Fruit fly (Drosophila melanogaster): ENCODE data around the gene dUTPase.

dUTPase gene

DNA sequence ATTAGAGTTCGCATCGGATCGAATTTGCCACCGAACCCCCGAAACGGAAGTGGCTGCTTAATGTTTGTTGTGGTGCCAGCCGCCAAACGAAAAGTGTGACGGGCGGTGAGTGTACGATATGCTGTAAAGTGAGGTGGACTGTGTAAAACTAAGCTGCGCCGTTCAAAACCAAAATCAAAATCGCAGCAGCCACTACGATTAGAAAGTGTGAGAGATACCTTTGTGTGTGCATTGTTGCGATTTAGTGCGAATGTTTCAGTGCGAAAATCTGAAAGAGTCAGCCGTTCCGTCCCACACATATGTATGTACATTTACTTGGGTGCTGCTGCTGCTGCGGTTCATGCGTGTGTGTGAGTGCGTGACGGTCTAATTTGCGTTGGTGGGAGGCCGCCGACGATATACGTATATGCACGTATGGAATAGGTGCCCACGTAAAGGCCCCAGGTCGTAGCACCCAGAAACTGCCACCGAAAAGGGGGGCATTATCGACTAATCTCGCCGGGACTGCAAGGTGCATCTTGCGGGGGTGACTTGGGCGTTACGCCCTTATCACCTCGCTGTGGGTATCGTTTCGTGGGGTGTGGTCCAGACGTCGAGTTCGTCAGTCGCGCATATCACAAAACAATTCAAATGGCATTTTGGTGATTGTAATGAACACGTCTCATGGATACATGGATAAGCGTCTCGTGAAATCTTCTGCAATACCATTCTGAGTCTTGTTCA is 34.1 kb upstream of the dUTPase start:
- TF ChIP-seq Sin3A (optimal IDR thresholded peaks at IDR 0.05) (no peak), insv (optimal IDR thresholded peaks at IDR 0.05) (no peak), ttk (optimal IDR thresholded peaks at IDR 0.05) (no peak), h (optimal IDR thresholded peaks at IDR 0.05) (no peak)

DNA sequence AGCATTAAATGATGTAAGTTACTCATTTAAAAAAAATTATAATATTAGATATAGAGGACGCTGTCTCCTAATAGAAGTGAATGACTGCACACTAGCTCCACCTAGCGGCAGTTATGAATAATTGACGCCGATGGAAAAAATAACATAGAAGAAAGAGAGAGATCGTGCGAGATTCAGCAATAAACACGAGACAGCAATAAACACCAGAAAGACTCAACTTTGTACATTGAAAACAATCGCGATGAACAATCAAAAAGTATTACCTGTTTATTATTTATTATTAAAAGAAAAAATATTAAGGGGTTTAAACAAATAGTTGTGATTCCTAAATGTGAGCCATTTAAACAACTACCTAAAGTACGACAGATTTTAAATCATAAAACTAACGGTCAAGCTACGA is 25.0 kb upstream of the dUTPase start:
- TF ChIP-seq psq (optimal IDR thresholded peaks at IDR 0.05) (no peak), Sin3A (optimal IDR thresholded peaks at IDR 0.05) (no peak), ttk (optimal IDR thresholded peaks at IDR 0.05) (no peak), h (optimal IDR thresholded peaks at IDR 0.05) (no peak), insv (optimal IDR thresholded peaks at IDR 0.05) (no peak), Myc (optimal IDR thresholded peaks at IDR 0.05) (no peak)

DNA sequence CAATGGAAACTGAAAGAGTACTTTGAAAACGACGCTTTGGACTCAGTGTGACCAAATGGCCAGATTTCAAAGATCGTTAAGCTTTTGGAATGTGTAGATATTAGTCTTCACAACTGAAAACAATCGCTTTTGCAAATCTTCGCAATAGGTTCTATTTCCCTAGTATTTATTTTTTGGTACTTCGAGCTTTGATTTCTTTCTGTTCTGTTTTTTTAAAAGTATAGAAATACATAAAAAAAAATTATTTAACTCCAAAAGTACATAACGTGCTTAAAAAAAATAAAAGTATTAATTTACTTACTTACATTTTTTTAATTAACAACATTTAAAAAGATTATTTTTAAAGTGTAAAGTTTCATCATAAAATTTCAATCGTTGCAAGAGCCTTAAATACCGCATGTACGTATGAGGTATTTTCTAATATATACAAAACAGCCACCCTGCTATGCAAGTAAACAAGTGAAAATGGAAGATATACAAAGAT is 23.7 kb upstream of the dUTPase start, which contains the start of the genes piwi and CG12253:
Gene piwi, minus strand, starts transcription at position 51 of the 484 bp plus-strand sequence.
Gene CG12253, plus strand, starts transcription at position 437 of the 484 bp plus-strand sequence.
- TF ChIP-seq psq (optimal IDR thresholded peaks at IDR 0.05): no peak
- no peak for TF ChIP-seq ttk (optimal IDR thresholded peaks at IDR 0.05)
- TF ChIP-seq h (optimal IDR thresholded peaks at IDR 0.05): no peak
- no peak for TF ChIP-seq Myc (optimal IDR thresholded peaks at IDR 0.05)
- no peak for TF ChIP-seq Sin3A (optimal IDR thresholded peaks at IDR 0.05)
- no peak for TF ChIP-seq insv (optimal IDR thresholded peaks at IDR 0.05)

DNA sequence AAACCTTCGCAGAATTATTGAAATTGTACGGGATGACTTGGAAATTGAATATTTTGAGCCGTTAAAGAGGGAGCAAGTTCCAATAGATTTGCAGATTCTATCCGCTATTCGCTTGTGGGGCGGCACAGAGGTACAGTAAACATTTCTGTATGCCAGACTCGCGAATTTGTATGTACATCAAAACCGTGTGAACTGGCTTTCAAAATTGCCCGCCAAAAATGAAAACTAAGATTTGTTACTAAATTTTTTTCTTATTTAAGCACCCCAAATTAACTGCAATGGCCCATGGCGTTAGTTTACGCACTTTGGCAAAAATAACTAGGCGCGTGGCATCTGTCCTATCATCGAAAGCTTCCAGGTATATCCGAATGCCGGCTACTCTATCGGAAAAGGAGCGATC is 23.1 kb upstream of the dUTPase start:
- TF ChIP-seq ttk (optimal IDR thresholded peaks at IDR 0.05) (no peak), Sin3A (optimal IDR thresholded peaks at IDR 0.05) (no peak), h (optimal IDR thresholded peaks at IDR 0.05) (no peak), insv (optimal IDR thresholded peaks at IDR 0.05) (no peak), psq (optimal IDR thresholded peaks at IDR 0.05) (no peak), Myc (optimal IDR thresholded peaks at IDR 0.05) (no peak)

DNA sequence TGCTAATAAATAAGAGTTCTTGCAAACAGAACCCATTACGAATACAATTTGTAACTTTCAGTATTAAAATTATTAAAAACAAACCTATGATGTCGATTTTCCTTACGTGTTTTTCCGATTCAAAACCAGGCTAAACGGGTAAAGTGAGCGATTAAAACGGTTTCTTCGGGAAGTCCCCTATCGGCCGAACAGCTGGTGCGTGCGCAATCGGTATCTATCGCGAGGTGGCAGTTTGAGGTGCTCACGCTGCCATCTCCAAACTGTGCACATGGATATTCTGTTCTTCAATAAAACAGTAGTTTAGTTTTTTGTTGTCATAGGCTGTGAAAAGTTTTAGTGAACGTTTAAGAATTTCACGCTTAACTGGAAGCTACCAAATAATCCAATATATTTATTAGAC is 21.9 kb upstream of the dUTPase start, which contains the start of gene TTLL4A:
Gene TTLL4A, plus strand, starts transcription at position 240 of the 400 bp plus-strand sequence.
- no peak for TF ChIP-seq ttk (optimal IDR thresholded peaks at IDR 0.05)
- no peak for TF ChIP-seq h (optimal IDR thresholded peaks at IDR 0.05)
- no peak for TF ChIP-seq insv (optimal IDR thresholded peaks at IDR 0.05)
- TF ChIP-seq Myc (optimal IDR thresholded peaks at IDR 0.05): no peak
- no peak for TF ChIP-seq psq (optimal IDR thresholded peaks at IDR 0.05)
- TF ChIP-seq Sin3A (optimal IDR thresholded peaks at IDR 0.05): no peak

DNA sequence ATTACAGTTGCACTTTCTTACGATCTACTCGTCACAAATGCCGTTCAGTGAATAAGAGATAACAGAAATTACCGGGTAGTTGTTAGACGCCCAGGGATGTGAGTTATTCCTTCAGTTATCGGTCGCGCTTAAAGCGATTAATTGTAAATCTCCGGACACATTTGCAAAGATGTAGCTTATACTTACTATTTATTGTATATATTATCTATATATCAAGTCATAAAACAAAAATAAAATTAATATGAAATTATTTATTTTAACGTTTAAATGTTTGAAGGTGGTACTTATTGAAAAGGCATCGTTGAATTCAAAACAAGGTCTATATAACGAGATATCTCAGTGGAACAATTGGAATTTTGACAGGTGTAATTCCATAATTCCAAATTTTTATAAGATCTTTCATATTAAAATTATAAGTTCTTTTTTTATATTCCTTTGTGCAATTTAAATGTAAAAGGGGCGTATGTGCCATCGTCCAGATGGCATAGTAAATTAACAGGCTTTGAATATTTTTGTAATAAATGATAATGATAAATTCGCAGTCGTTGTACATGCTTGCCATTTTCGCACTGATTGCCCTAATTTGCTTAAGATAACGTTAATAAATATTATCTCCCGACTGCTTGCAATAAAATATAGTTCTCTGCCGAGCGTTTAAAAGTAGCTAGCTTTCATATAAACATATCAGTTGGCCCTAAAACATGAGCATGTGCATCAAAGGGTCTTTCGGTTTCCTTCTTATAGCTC is 9.6 kb upstream of the dUTPase start, which contains the start of the genes aub and lectin-33A:
Gene aub, minus strand, starts transcription at position 101 of the 747 bp plus-strand sequence.
Gene lectin-33A, plus strand, starts transcription at position 697 of the 747 bp plus-strand sequence.
- TF ChIP-seq Myc (optimal IDR thresholded peaks at IDR 0.05) (no peak), Sin3A (optimal IDR thresholded peaks at IDR 0.05) (no peak)

DNA sequence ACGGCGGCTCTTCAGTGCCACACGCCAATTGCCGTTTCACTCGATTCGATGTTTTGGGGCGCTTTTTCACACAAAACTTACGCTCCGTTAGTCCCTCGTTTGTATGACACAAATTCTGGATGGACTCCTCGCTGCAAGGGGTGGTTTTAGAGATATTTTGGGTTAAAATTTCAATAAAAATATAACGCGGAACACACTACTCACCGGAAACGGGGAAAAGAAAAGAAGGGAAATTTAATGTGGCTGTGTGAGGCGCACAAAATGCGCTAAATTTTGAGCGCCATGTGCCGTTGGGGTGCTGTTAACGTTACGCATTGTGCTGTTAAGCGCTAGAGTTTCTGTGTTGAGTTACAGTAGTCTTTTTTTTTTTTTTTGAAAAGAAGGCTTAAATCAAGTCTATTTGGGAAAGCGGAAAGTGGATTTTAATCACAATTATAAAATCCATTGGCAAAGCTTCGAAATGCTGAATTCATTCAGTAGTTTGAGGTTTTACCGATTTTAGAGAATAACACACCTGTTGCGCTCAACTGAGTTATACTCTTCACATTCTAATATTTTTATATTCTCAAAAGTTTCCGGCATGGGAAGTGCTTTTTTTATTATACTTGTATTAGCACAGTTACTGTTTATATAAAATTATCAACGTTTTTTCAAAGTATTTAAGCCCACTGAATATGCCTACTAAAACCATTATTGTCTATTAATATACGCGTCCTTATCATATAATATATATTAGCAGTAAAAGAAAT is 7.0 kb upstream of the dUTPase start, which contains the start of gene RpL9:
Gene RpL9, minus strand, starts transcription at position 265 of the 749 bp plus-strand sequence.
- TF ChIP-seq insv (optimal IDR thresholded peaks at IDR 0.05) (no peak), h (optimal IDR thresholded peaks at IDR 0.05) (no peak), Sin3A (optimal IDR thresholded peaks at IDR 0.05) (no peak)

DNA sequence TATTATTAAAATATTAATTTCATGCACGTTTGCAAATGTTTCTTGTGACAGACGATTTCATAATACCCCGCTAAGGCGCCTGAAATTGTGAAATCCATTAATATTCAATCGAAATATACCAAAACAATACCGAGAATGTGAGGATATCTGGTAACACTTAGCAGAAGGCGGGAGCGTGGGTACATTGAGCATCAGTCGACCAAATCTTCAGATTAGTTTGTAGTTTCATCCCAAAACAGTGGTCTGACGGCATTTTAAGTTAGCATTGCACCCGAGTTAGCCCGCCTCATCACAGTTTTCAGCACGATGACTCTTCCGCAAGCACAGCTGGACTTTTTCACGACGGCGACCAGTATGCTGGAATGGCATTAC is 6.5 kb upstream of the dUTPase start, which contains the start of gene Nup154:
Gene Nup154, plus strand, starts transcription at position 147 of the 372 bp plus-strand sequence.
- no peak for TF ChIP-seq h (optimal IDR thresholded peaks at IDR 0.05)

DNA sequence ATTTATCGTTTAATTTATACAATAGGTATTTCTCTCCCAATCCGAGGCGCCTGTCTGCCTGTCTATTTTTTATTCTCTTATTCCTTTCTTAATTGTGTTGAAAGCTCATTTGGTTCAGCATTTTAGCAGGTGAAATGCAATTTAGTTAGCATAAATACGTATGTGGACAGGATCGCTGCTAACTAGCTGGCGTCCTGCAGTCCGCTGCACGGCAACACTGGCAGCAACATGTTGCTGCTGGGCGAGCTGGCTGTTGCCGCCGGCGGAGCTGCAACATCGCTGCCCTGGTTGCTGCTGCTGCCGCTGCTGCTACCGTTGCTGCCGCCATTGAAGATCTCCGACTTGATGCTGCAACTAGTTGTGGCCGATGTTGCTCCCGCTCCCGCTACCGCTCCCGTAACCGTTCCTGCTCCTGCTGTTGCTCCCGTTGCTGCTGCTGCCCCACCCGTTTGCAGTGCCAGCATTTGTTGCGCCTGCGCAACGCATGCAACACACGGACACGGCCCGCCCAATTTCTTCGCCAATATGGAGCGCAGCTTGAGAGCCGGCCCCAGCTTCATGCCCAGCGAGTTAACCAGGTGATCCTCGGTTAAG is 3.0 kb downstream of the dUTPase start:
- no peak for TF ChIP-seq h (optimal IDR thresholded peaks at IDR 0.05)
- TF ChIP-seq insv (optimal IDR thresholded peaks at IDR 0.05): no peak
- no peak for TF ChIP-seq Sin3A (optimal IDR thresholded peaks at IDR 0.05)
- no peak for TF ChIP-seq Myc (optimal IDR thresholded peaks at IDR 0.05)
- TF ChIP-seq psq (optimal IDR thresholded peaks at IDR 0.05): no peak
- TF ChIP-seq ttk (optimal IDR thresholded peaks at IDR 0.05): no peak

DNA sequence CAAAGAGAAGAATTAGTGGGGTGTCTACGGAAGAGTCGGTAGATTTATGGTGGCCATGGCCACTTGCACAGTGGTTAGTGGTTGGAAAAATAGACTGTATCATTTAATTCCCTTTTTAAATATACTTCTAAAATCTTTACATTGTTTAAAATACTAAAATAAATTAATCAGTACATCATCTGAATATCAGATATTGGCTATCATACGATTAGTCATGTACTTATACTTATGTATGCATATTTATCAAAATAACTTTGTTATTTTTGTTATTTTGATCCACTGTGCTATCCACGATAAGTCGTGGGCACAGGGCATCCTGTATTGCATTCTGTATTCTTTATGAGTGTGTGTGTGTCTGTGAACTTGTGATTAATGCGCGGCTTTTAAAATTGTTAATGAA is 3.6 kb downstream of the dUTPase start:
- no peak for TF ChIP-seq insv (optimal IDR thresholded peaks at IDR 0.05)
- TF ChIP-seq Myc (optimal IDR thresholded peaks at IDR 0.05): no peak
- no peak for TF ChIP-seq ttk (optimal IDR thresholded peaks at IDR 0.05)
- no peak for TF ChIP-seq psq (optimal IDR thresholded peaks at IDR 0.05)
- no peak for TF ChIP-seq h (optimal IDR thresholded peaks at IDR 0.05)
- TF ChIP-seq Sin3A (optimal IDR thresholded peaks at IDR 0.05): no peak

DNA sequence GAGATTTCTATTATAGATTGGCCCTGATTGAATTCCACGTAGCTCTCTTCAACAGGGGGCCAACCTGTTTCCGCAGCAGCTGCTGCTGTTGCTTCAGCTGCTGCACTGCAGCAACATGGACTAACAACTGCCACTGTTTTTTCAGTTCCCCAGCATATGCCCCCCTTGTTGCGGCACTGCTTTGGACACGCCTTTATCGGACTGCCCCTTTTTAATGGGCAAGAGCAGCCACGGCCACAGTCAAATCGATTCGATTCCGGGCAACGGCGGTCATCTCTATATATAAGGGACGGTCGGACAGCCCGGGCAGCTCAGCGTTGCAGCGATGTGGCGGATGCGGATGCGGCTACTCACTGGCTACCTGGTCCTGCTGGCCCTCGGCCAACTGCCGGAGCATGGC is 4.2 kb downstream of the dUTPase start, which contains the start of gene Acp32CD:
Gene Acp32CD, plus strand, starts transcription at position 301 of the 400 bp plus-strand sequence.
- TF ChIP-seq psq (optimal IDR thresholded peaks at IDR 0.05) (no peak), Sin3A (optimal IDR thresholded peaks at IDR 0.05) (no peak), Myc (optimal IDR thresholded peaks at IDR 0.05) (no peak), h (optimal IDR thresholded peaks at IDR 0.05) (no peak), insv (optimal IDR thresholded peaks at IDR 0.05) (no peak), ttk (optimal IDR thresholded peaks at IDR 0.05) (no peak)

Measured in Kc167 (cell line).